Fruit fly (Drosophila melanogaster): Measurements from ENCODE around the gene Ugt35E1.

Gene Ugt35E1

dm6 chr3R:11153799-11154273, 12.0 kb downstream of the Ugt35E1 start, which contains the start of gene Ugt302K1:
Gene Ugt302K1, minus strand, starts transcription at chr3R:11153849.
- TF ChIP-seq bab1 (GFP tag; optimal IDR thresholded peaks at IDR 0.05) (peak; percentile 62), tj (GFP tag; optimal IDR thresholded peaks at IDR 0.05) (peak; percentile 29), Mnt (GFP tag; optimal IDR thresholded peaks at IDR 0.05) (no peak), kay (GFP tag; ENCODE audit: borderline replicate concordance) (peak; percentile 29), CG7101 (tag; optimal IDR thresholded peaks at IDR 0.05) (peak; percentile 13), CG1620 (GFP tag; optimal IDR thresholded peaks at IDR 0.05) (no peak), CG14711 (tag; optimal IDR thresholded peaks at IDR 0.05) (peak; percentile 48)

DNA sequence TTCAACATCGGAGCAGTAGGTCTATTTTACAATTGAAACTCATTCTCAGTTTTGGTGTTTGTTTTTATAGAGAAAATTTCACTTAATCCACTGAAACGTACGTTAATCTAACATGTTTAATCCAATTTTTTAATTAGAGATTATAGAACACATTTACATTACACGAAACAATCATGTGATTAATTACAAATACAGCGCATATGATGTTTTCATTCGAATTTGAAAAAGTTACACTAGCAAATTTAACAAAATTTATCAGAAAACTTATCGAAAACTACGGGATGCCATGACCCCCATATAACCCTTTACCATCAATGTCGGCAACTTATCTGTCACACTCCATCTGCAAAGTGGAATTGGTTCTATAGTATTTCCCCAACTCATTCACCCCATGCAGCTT, 20.7 kb downstream of the Ugt35E1 start, which contains the start of gene CheA86a:
Gene CheA86a (minus strand): TSS at position 101 of the 400 bp plus-strand sequence.
- TF ChIP-seq CG5204 (GFP tag; optimal IDR thresholded peaks at IDR 0.05) (no peak), Crg-1 (GFP tag; optimal IDR thresholded peaks at IDR 0.05) (no peak), CG33017 (tag; optimal IDR thresholded peaks at IDR 0.05) (no peak), Mnt (GFP tag; optimal IDR thresholded peaks at IDR 0.05) (no peak), cic (GFP tag; optimal IDR thresholded peaks at IDR 0.05) (no peak), cnc (optimal IDR thresholded peaks at IDR 0.05) (no peak), CG12768 (GFP tag; optimal IDR thresholded peaks at IDR 0.05) (no peak)

- TF ChIP-seq Mnt (GFP tag; optimal IDR thresholded peaks at IDR 0.05) (no peak), CG7101 (tag; optimal IDR thresholded peaks at IDR 0.05) (no peak), cnc (optimal IDR thresholded peaks at IDR 0.05) (no peak), ovo (GFP tag; optimal IDR thresholded peaks at IDR 0.05) (no peak), kay (GFP tag; ENCODE audit: borderline replicate concordance) (no peak), bab1 (GFP tag; optimal IDR thresholded peaks at IDR 0.05) (no peak), Clk (GFP tag; optimal IDR thresholded peaks at IDR 0.05) (no peak), pad (GFP tag; optimal IDR thresholded peaks at IDR 0.05) (no peak)
Observed at dm6 chr3R:11136877-11137276, 29.0 kb downstream of the Ugt35E1 start, which contains the start of gene mAcon2. Gene mAcon2, plus strand, starts transcription at chr3R:11137177.

- no peak for TF ChIP-seq CG12768 (GFP tag; optimal IDR thresholded peaks at IDR 0.05)
- peak; percentile 35 to 93 for TF ChIP-seq cnc (optimal IDR thresholded peaks at IDR 0.05)
- peak; percentile 11 for TF ChIP-seq Hr96 (GFP tag; optimal IDR thresholded peaks at IDR 0.05)
- no peak for TF ChIP-seq CG7101 (tag; optimal IDR thresholded peaks at IDR 0.05)
- TF ChIP-seq CG5204 (GFP tag; optimal IDR thresholded peaks at IDR 0.05), result no peak
- TF ChIP-seq ovo (GFP tag; optimal IDR thresholded peaks at IDR 0.05), result no peak
- peak; percentile 44 for TF ChIP-seq CG14711 (tag; optimal IDR thresholded peaks at IDR 0.05)
- no peak for TF ChIP-seq toe (GFP tag; optimal IDR thresholded peaks at IDR 0.05)
- no peak for TF ChIP-seq CG11617 (GFP tag; optimal IDR thresholded peaks at IDR 0.05)
- TF ChIP-seq Crg-1 (GFP tag; optimal IDR thresholded peaks at IDR 0.05), result no peak
- TF ChIP-seq Clk (GFP tag; optimal IDR thresholded peaks at IDR 0.05), result no peak
- TF ChIP-seq tj (GFP tag; optimal IDR thresholded peaks at IDR 0.05), result no peak
- TF ChIP-seq CG7045 (GFP tag; optimal IDR thresholded peaks at IDR 0.05), result no peak
- TF ChIP-seq Mnt (GFP tag; optimal IDR thresholded peaks at IDR 0.05), result peak; percentile 12
- TF ChIP-seq CG33017 (tag; optimal IDR thresholded peaks at IDR 0.05), result no peak
- TF ChIP-seq CG1620 (GFP tag; optimal IDR thresholded peaks at IDR 0.05), result no peak
- TF ChIP-seq kay (GFP tag; ENCODE audit: borderline replicate concordance), result no peak
- peak; percentile 51 for TF ChIP-seq cic (GFP tag; optimal IDR thresholded peaks at IDR 0.05)
- TF ChIP-seq pad (GFP tag; optimal IDR thresholded peaks at IDR 0.05), result no peak
- TF ChIP-seq bab1 (GFP tag; optimal IDR thresholded peaks at IDR 0.05), result no peak
Observed at dm6 chr3R:11128116-11128626, 37.7 kb downstream of the Ugt35E1 start, which contains the start of gene Ugt35C1. Gene Ugt35C1, minus strand, starts transcription at chr3R:11128328.

- TF ChIP-seq pad (GFP tag; optimal IDR thresholded peaks at IDR 0.05) (no peak), cic (GFP tag; optimal IDR thresholded peaks at IDR 0.05) (peak; percentile 68), Crg-1 (GFP tag; optimal IDR thresholded peaks at IDR 0.05) (no peak), CG33017 (tag; optimal IDR thresholded peaks at IDR 0.05) (peak; percentile 32), Clk (GFP tag; optimal IDR thresholded peaks at IDR 0.05) (no peak), kay (GFP tag; ENCODE audit: borderline replicate concordance) (peak; percentile 68), CG5204 (GFP tag; optimal IDR thresholded peaks at IDR 0.05) (peak; percentile 39), cnc (optimal IDR thresholded peaks at IDR 0.05) (no peak), ovo (GFP tag; optimal IDR thresholded peaks at IDR 0.05) (no peak), CG14711 (tag; optimal IDR thresholded peaks at IDR 0.05) (peak; percentile 2), CG7045 (GFP tag; optimal IDR thresholded peaks at IDR 0.05) (peak; percentile 29), Mnt (GFP tag; optimal IDR thresholded peaks at IDR 0.05) (peak; percentile 3), CG7101 (tag; optimal IDR thresholded peaks at IDR 0.05) (peak; percentile 27), CG11617 (GFP tag; optimal IDR thresholded peaks at IDR 0.05) (peak; percentile 2), tj (GFP tag; optimal IDR thresholded peaks at IDR 0.05) (no peak), CG12768 (GFP tag; optimal IDR thresholded peaks at IDR 0.05) (no peak), toe (GFP tag; optimal IDR thresholded peaks at IDR 0.05) (no peak), Hr96 (GFP tag; optimal IDR thresholded peaks at IDR 0.05) (no peak), bab1 (GFP tag; optimal IDR thresholded peaks at IDR 0.05) (no peak), CG1620 (GFP tag; optimal IDR thresholded peaks at IDR 0.05) (no peak)
Observed at dm6 chr3R:11126383-11126782, 39.5 kb downstream of the Ugt35E1 start.

DNA sequence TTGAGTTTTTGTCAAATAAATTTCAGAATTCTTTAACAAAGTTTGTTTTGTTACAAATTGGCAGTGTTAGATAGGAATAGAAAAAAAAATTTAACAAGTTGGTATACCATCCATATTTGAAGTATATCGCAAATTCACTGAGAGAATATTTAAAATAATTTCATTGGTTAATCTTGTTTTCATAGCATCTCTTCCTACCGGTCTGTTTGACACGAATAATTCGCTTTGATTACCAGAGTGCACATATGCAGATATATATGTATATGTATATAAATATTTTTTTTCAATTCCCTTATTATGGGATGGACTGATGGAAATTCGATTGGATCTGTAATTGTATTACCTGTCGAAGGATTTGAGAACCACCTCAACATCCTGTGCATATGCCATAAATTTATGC, 50.3 kb downstream of the Ugt35E1 start, which contains the start of gene SdhCL:
Gene SdhCL (minus strand): TSS at position 101 of the 400 bp plus-strand sequence.
- TF ChIP-seq bab1 (GFP tag; optimal IDR thresholded peaks at IDR 0.05) (no peak), cnc (optimal IDR thresholded peaks at IDR 0.05) (no peak), pad (GFP tag; optimal IDR thresholded peaks at IDR 0.05) (no peak)
